Worm (Caenorhabditis elegans) whole organism, late embryonic: ENCODE data around the gene slc-25A29.

Experiments
- K02D7.2 ChIP-seq: sonication (generic microtip); optimal IDR thresholded peaks from 2 replicates; lab custom pipeline; 2017; ENCODE audit warnings: mild to moderate bottlenecking, missing genetic modification characterization, missing compliant biosample characterization
- ama-1 ChIP-seq: fragments of 150-350 bp; optimal IDR thresholded peaks from 2 replicates; lab custom pipeline; 2014
- pros-1 ChIP-seq: fragments of 150-350 bp; optimal IDR thresholded peaks from 2 replicates; lab custom pipeline; 2014; ENCODE audit warnings: missing biosample characterization, missing genetic modification reagents, missing genetic modification characterization

- TF ChIP-seq K02D7.2 (tag; lab: Kevin White, UChicago) (no peak), pros-1 (tag; lab: Kevin White, UChicago) (no peak), ama-1 (lab: Kevin White, UChicago) (no peak)
Observed at ce11 chrV:14620835-14621234, 37.1 kb downstream of the slc-25A29 start, which contains the start of gene hot-1.
